Worm (Caenorhabditis elegans): Measurements from ENCODE around the gene nit-1.

DNA sequence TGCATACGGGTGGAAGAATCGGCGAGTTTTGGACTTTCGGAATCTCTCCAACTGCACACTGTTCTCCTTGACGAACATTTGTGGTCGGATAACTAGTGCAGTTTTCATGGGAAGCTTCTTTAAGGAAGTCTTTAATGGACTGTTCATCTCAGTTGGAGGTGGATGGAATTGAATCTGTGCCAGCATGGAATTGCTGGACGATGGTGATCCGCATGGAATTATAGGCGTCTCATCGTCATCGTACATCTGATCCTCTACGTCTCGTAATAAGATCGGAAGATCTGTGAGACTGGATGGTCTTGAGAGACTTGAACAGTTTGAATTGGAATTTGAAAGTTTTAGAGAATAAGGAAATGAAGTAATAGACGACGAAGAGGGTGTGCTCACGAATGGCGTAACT, 49.0 kb upstream of the nit-1 start:
- no peak for TF ChIP-seq sptf-1 (tag; optimal IDR thresholded peaks at IDR 0.05)
- no peak for TF ChIP-seq unc-62 (GFP tag; optimal IDR thresholded peaks at IDR 0.05)
- no peak for TF ChIP-seq nhr-237 (tag; optimal IDR thresholded peaks at IDR 0.05)
- TF ChIP-seq unc-39 (tag; optimal IDR thresholded peaks at IDR 0.05), result no peak
- no peak for TF ChIP-seq nhr-76 (tag; optimal IDR thresholded peaks at IDR 0.05)
- TF ChIP-seq ces-1 (GFP tag; optimal IDR thresholded peaks at IDR 0.05), result no peak
- TF ChIP-seq elt-3 (tag; optimal IDR thresholded peaks at IDR 0.05), result no peak
- no peak for TF ChIP-seq snpc-4 (tag; optimal IDR thresholded peaks at IDR 0.05)
- TF ChIP-seq mep-1 (tag; optimal IDR thresholded peaks at IDR 0.05), result no peak
- TF ChIP-seq nhr-28 (tag; optimal IDR thresholded peaks at IDR 0.05), result no peak
